Fruit fly (Drosophila melanogaster) whole organism, embryonic: ENCODE data around the gene dgt2.

Experiments used
- Abd-B ChIP-seq: fragments of 200-800 bp; sonication (Bioruptor generic); optimal IDR thresholded peaks from 2 replicates; lab custom pipeline; 2018; ENCODE audit warnings: missing biosample characterization, mild to moderate bottlenecking, missing genetic modification characterization, moderate library complexity
- Atf-2 ChIP-seq: fragments of 200-800 bp; sonication (Bioruptor generic); optimal IDR thresholded peaks from 2 replicates; lab custom pipeline; 2016; ENCODE audit warnings: missing biosample characterization, missing genetic modification characterization
- CG12104 ChIP-seq: fragments of 200-800 bp; sonication (Bioruptor generic); optimal IDR thresholded peaks from 3 replicates; lab custom pipeline; 2016; ENCODE audit warnings: missing biosample characterization, missing genetic modification characterization
- CG12744 ChIP-seq: fragments of 200-800 bp; sonication (Bioruptor generic); optimal IDR thresholded peaks from 2 replicates; lab custom pipeline; 2016; ENCODE audit warnings: missing biosample characterization, missing genetic modification characterization
- CG16863 ChIP-seq: fragments of 200-800 bp; sonication (Bioruptor generic); optimal IDR thresholded peaks from 3 replicates; lab custom pipeline; 2016; ENCODE audit warnings: missing biosample characterization, missing genetic modification characterization
- CG18262 ChIP-seq: fragments of 200-800 bp; optimal IDR thresholded peaks from 3 replicates; lab custom pipeline; 2019; ENCODE audit warnings: missing biosample characterization, mild to moderate bottlenecking, missing genetic modification characterization, moderate library complexity
- CG32532 ChIP-seq: fragments of 200-800 bp; sonication (Bioruptor generic); IDR thresholded peaks from 2 replicates; pipeline ENCODE4 v1.3.6; 2022; ENCODE audit warnings: missing biosample characterization, missing genetic modification characterization
- CG33213 ChIP-seq: fragments of 200-800 bp; sonication (Bioruptor generic); optimal IDR thresholded peaks from 3 replicates; lab custom pipeline; 2016; ENCODE audit warnings: missing biosample characterization, missing genetic modification characterization
- CG34224 ChIP-seq: fragments of 200-800 bp; sonication (Bioruptor generic); IDR thresholded peaks from 3 replicates; pipeline ENCODE4 v1.3.6; 2022; ENCODE audit warnings: missing biosample characterization, missing genetic modification characterization; ENCODE audit not compliant: partially characterized antibody
- CG3838 ChIP-seq: fragments of 200-800 bp; sonication (Bioruptor generic); optimal IDR thresholded peaks from 3 replicates; lab custom pipeline; 2016; ENCODE audit warnings: missing biosample characterization, missing genetic modification characterization
- CG5180 ChIP-seq: fragments of 200-800 bp; sonication (Bioruptor generic); optimal IDR thresholded peaks from 3 replicates; lab custom pipeline; 2017; ENCODE audit warnings: missing biosample characterization, missing genetic modification characterization, mild to moderate bottlenecking, moderate library complexity, missing genetic modification reagents
- CG6654 ChIP-seq: fragments of 200-800 bp; sonication (Bioruptor generic); optimal IDR thresholded peaks from 2 replicates; lab custom pipeline; 2017; ENCODE audit warnings: missing biosample characterization, mild to moderate bottlenecking, missing genetic modification characterization
- CG8388 ChIP-seq: fragments of 200-800 bp; sonication (Bioruptor generic); optimal IDR thresholded peaks from 2 replicates; lab custom pipeline; 2019; ENCODE audit warnings: missing biosample characterization, mild to moderate bottlenecking, missing genetic modification characterization, moderate library complexity
- CG9609 ChIP-seq: fragments of 200-800 bp; sonication (Bioruptor generic); optimal IDR thresholded peaks from 3 replicates; lab custom pipeline; 2016; ENCODE audit warnings: missing biosample characterization, missing genetic modification characterization
- D19A ChIP-seq: fragments of 200-800 bp; optimal IDR thresholded peaks from 3 replicates; lab custom pipeline; 2019; ENCODE audit warnings: missing biosample characterization, mild to moderate bottlenecking, missing genetic modification characterization, moderate library complexity
- Deaf1 ChIP-seq: fragments of 200-800 bp; optimal IDR thresholded peaks from 3 replicates; lab custom pipeline; 2019; ENCODE audit warnings: missing biosample characterization, mild to moderate bottlenecking, missing genetic modification characterization, moderate library complexity
- Doc3 ChIP-seq: fragments of 200-800 bp; sonication (Bioruptor generic); IDR thresholded peaks from 3 replicates; pipeline ENCODE4 v1.3.6; 2022; ENCODE audit warnings: missing biosample characterization, missing genetic modification characterization; ENCODE audit not compliant: partially characterized antibody
- Eip74EF ChIP-seq, 2 experiments: fragments of 200-800 bp in 1 of 2; fragments of >200 bp in 1 of 2; sonication (Bioruptor generic) in 1 of 2; optimal IDR thresholded peaks; 2 replicates each; lab custom pipeline; 2017 to 2019; ENCODE audit warnings: missing biosample characterization in 2 of 2, missing genetic modification characterization in 2 of 2, mild to moderate bottlenecking in 1 of 2, moderate library complexity in 1 of 2
- Gsc ChIP-seq: fragments of 200-800 bp; sonication (Bioruptor generic); IDR thresholded peaks from 2 replicates; pipeline ENCODE4 v1.3.6; 2022; ENCODE audit warnings: missing biosample characterization, missing genetic modification characterization
- Lhr ChIP-seq: fragments of 200-800 bp; sonication (Bioruptor generic); optimal IDR thresholded peaks from 3 replicates; lab custom pipeline; 2017; ENCODE audit warnings: mild to moderate bottlenecking, missing biosample characterization, missing genetic modification reagents, missing genetic modification characterization
- MBD-R2 ChIP-seq: fragments of 200-800 bp; sonication (Bioruptor generic); IDR thresholded peaks from 2 replicates; pipeline ENCODE4 v1.3.6; 2022; ENCODE audit warnings: missing biosample characterization, missing genetic modification characterization
- Optix ChIP-seq: fragments of 200-800 bp; sonication (Bioruptor generic); IDR thresholded peaks from 3 replicates; pipeline ENCODE4 v1.3.6; 2022; ENCODE audit warnings: missing biosample characterization, missing genetic modification characterization
- Sin3A ChIP-seq: fragments of >200 bp; optimal IDR thresholded peaks from 2 replicates; lab custom pipeline; 2018
- Sox102F ChIP-seq: fragments of 200-800 bp; sonication (Bioruptor generic); optimal IDR thresholded peaks from 2 replicates; lab custom pipeline; 2018; ENCODE audit warnings: missing biosample characterization, mild to moderate bottlenecking, missing genetic modification characterization, moderate library complexity
- Sry-β ChIP-seq: fragments of 200-800 bp; sonication (Bioruptor generic); optimal IDR thresholded peaks from 2 replicates; lab custom pipeline; 2018; ENCODE audit warnings: missing biosample characterization, mild to moderate bottlenecking, missing genetic modification characterization, moderate library complexity
- TFAM ChIP-seq: fragments of 200-800 bp; sonication (Bioruptor generic); optimal IDR thresholded peaks from 2 replicates; lab custom pipeline; 2017; ENCODE audit warnings: missing biosample characterization, missing genetic modification characterization, inconsistent platforms
- Xrp1 ChIP-seq: fragments of 200-800 bp; sonication (Bioruptor generic); IDR thresholded peaks from 2 replicates; pipeline ENCODE4 v1.3.6; 2022; ENCODE audit warnings: missing biosample characterization, missing genetic modification characterization
- al ChIP-seq: fragments of 200-800 bp; sonication (Bioruptor generic); IDR thresholded peaks from 2 replicates; pipeline ENCODE4 v1.3.6; 2022; ENCODE audit warnings: missing biosample characterization, missing genetic modification characterization
- ash1 ChIP-seq: fragments of 200-800 bp; sonication (Bioruptor generic); optimal IDR thresholded peaks from 2 replicates; lab custom pipeline; 2018; ENCODE audit warnings: missing biosample characterization, mild to moderate bottlenecking, missing genetic modification characterization
- cad ChIP-seq: fragments of >200 bp; optimal IDR thresholded peaks from 2 replicates; lab custom pipeline; 2017; ENCODE audit warnings: missing biosample characterization, missing genetic modification characterization
- chm ChIP-seq: fragments of 200-800 bp; sonication (Bioruptor generic); IDR thresholded peaks from 2 replicates; pipeline ENCODE4 v1.3.6; 2022; ENCODE audit warnings: missing biosample characterization, missing genetic modification characterization
- dm ChIP-seq: fragments of 200-800 bp; sonication (Bioruptor generic); optimal IDR thresholded peaks from 3 replicates; lab custom pipeline; 2016; ENCODE audit warnings: missing biosample characterization, missing genetic modification characterization
- dysf ChIP-seq: fragments of 200-800 bp; sonication (Bioruptor generic); IDR thresholded peaks from 3 replicates; pipeline ENCODE4 v1.3.6; 2022; ENCODE audit warnings: missing biosample characterization, missing genetic modification characterization
- en ChIP-seq: fragments of 200-800 bp; sonication (Bioruptor generic); optimal IDR thresholded peaks from 2 replicates; lab custom pipeline; 2016; ENCODE audit warnings: missing biosample characterization, missing genetic modification characterization
- kni ChIP-seq: fragments of 200-800 bp; sonication (Bioruptor generic); optimal IDR thresholded peaks from 3 replicates; lab custom pipeline; 2017; ENCODE audit warnings: mild to moderate bottlenecking, missing biosample characterization, missing genetic modification reagents, missing genetic modification characterization
- nerfin-1 ChIP-seq: fragments of 200-800 bp; sonication (Bioruptor generic); optimal IDR thresholded peaks from 3 replicates; lab custom pipeline; 2019; ENCODE audit warnings: missing biosample characterization, mild to moderate bottlenecking, missing genetic modification characterization, moderate library complexity
- phol ChIP-seq: fragments of 200-800 bp; sonication (Bioruptor generic); optimal IDR thresholded peaks from 3 replicates; lab custom pipeline; 2018; ENCODE audit warnings: missing biosample characterization, mild to moderate bottlenecking, missing genetic modification characterization, moderate library complexity
- pita ChIP-seq: fragments of 200-800 bp; sonication (Bioruptor generic); optimal IDR thresholded peaks from 2 replicates; lab custom pipeline; 2017; ENCODE audit warnings: missing biosample characterization, mild to moderate bottlenecking, missing genetic modification characterization
- pros ChIP-seq: fragments of 200-800 bp; sonication (Bioruptor generic); optimal IDR thresholded peaks from 3 replicates; lab custom pipeline; 2019; ENCODE audit warnings: missing biosample characterization, mild to moderate bottlenecking, missing genetic modification characterization, moderate library complexity
- psq ChIP-seq: fragments of 200-800 bp; sonication (Bioruptor generic); optimal IDR thresholded peaks from 2 replicates; lab custom pipeline; 2017; ENCODE audit warnings: missing biosample characterization, missing genetic modification characterization
- ranshi ChIP-seq: fragments of 200-800 bp; sonication (Bioruptor generic); IDR thresholded peaks from 2 replicates; pipeline ENCODE4 v1.3.6; 2022; ENCODE audit warnings: missing biosample characterization, missing genetic modification characterization
- run ChIP-seq: fragments of 200-800 bp; sonication (Bioruptor generic); optimal IDR thresholded peaks from 3 replicates; lab custom pipeline; 2018; ENCODE audit warnings: missing biosample characterization, mild to moderate bottlenecking, missing genetic modification characterization
- slbo ChIP-seq: fragments of 200-800 bp; sonication (Bioruptor generic); IDR thresholded peaks from 2 replicates; pipeline ENCODE4 v1.3.6; 2022; ENCODE audit warnings: missing biosample characterization, missing genetic modification characterization
- ttk ChIP-seq: fragments of 200-800 bp; sonication (Bioruptor generic); IDR thresholded peaks from 2 replicates; pipeline ENCODE4 v2.1.2; 2022; ENCODE audit warnings: missing biosample characterization, missing genetic modification characterization
- unc-4 ChIP-seq: fragments of 200-800 bp; sonication (Bioruptor generic); IDR thresholded peaks from 2 replicates; pipeline ENCODE4 v1.3.6; 2022; ENCODE audit warnings: missing biosample characterization, missing genetic modification characterization; ENCODE audit not compliant: partially characterized antibody
- vfl ChIP-seq: fragments of 200-800 bp; sonication (Bioruptor generic); optimal IDR thresholded peaks from 2 replicates; lab custom pipeline; 2016; ENCODE audit warnings: missing biosample characterization, missing genetic modification characterization
- zen ChIP-seq: fragments of 200-800 bp; sonication (Bioruptor generic); optimal IDR thresholded peaks from 3 replicates; lab custom pipeline; 2018; ENCODE audit warnings: missing biosample characterization, mild to moderate bottlenecking, missing genetic modification characterization, moderate library complexity
- zf30C ChIP-seq: fragments of 200-800 bp; sonication (Bioruptor generic); optimal IDR thresholded peaks from 3 replicates; lab custom pipeline; 2018; ENCODE audit warnings: missing biosample characterization, mild to moderate bottlenecking, missing genetic modification characterization
- zfh1 ChIP-seq: fragments of 200-800 bp; sonication (Bioruptor generic); IDR thresholded peaks from 3 replicates; pipeline ENCODE4 v1.3.6; 2022; ENCODE audit warnings: missing biosample characterization, missing genetic modification characterization

Gene dgt2

dm6 chr2L:12006397-12007330 lies 16.9 kb downstream of the dgt2 start (continued):
- TF ChIP-seq chm (GFP tag; lab: Robert Waterston, UW) (no peak), zf30C (GFP tag; lab: Kevin White, UChicago) (no peak), CG18262 (tag; lab: Kevin White, UChicago) (peak; percentile 99), Abd-B (GFP tag; lab: Kevin White, UChicago) (peak; percentile 94), Deaf1 (tag; lab: Kevin White, UChicago) (peak; percentile 77), CG16863 (GFP tag; lab: Kevin White, UChicago) (peak; percentile 71), D19A (tag; lab: Kevin White, UChicago) (peak; percentile 100), MBD-R2 (no peak), Eip74EF (GFP tag; optimal IDR thresholded peaks at IDR 0.05; lab: Kevin White, UChicago) (peak in 1 of 2 experiments; percentile 98), CG6654 (peak; percentile 83), Gsc (GFP tag; lab: Robert Waterston, UW) (no peak), kni (GFP tag; lab: Kevin White, UChicago) (no peak), CG12104 (GFP tag; lab: Kevin White, UChicago) (peak; percentile 96), psq (GFP tag; lab: Kevin White, UChicago) (peak; percentile 74), Atf-2 (GFP tag; lab: Kevin White, UChicago) (peak; percentile 76), Optix (GFP tag; lab: Robert Waterston, UW) (no peak), slbo (GFP tag; lab: Robert Waterston, UW) (no peak), unc-4 (GFP tag; lab: Robert Waterston, UW) (no peak), Sry-β (GFP tag; lab: Kevin White, UChicago) (peak; percentile 39), pros (GFP tag; lab: Kevin White, UChicago) (no peak), Doc3 (GFP tag; lab: Robert Waterston, UW) (no peak), Lhr (GFP tag; lab: Kevin White, UChicago) (no peak), pita (no peak), run (tag; lab: Kevin White, UChicago) (peak; percentile 88), CG3838 (peak; percentile 99), CG34224 (GFP tag; lab: Robert Waterston, UW) (no peak), vfl (GFP tag; lab: Kevin White, UChicago) (peak; percentile 60), Sin3A (lab: Kevin White, UChicago) (no peak), ttk (GFP tag; lab: Robert Waterston, UW) (no peak), al (GFP tag; lab: Robert Waterston, UW) (no peak), CG8388 (peak; percentile 94), TFAM (GFP tag; lab: Kevin White, UChicago) (peak; percentile 32), en (GFP tag; lab: Kevin White, UChicago) (peak; percentile 51), CG33213 (GFP tag; lab: Kevin White, UChicago) (peak; percentile 24), Xrp1 (GFP tag; lab: Robert Waterston, UW) (no peak), cad (GFP tag; lab: Kevin White, UChicago) (no peak), CG12744 (GFP tag; lab: Kevin White, UChicago) (peak; percentile 52), phol (tag; lab: Kevin White, UChicago) (peak; percentile 97), ranshi (GFP tag; lab: Robert Waterston, UW) (no peak), nerfin-1 (tag; lab: Kevin White, UChicago) (peak; percentile 92), CG32532 (GFP tag; lab: Robert Waterston, UW) (no peak), CG5180 (peak; percentile 68), dysf (no peak), dm (GFP tag; lab: Kevin White, UChicago) (peak; percentile 45), zfh1 (GFP tag; lab: Robert Waterston, UW) (no peak), ash1 (no peak), CG9609 (GFP tag; lab: Kevin White, UChicago) (peak; percentile 35), Sox102F (GFP tag; lab: Kevin White, UChicago) (peak; percentile 93), zen (peak; percentile 92)
